Comparison of ENCODE assay signal across 4 worm cellular contexts in genomic region chrII:11636617-11637016, ce11.
TF ChIP-seq lines count a peak whose summit lies in the region.

No protein-coding gene starts in this region.

TF ChIP-seq in whole organism, L2 larva, 48 proteins besides CTCF, POLR2A, EP300 and RAD21:
- TF ChIP-seq nhr-129 (tag; optimal IDR thresholded peaks at IDR 0.05; lab: Kevin White, UChicago) (peak; percentile 25), nhr-6 (tag; optimal IDR thresholded peaks at IDR 0.05; lab: Kevin White, UChicago) (peak; percentile 27), ztf-4 (tag; optimal IDR thresholded peaks at IDR 0.05; lab: Kevin White, UChicago) (no peak), nhr-21 (tag; optimal IDR thresholded peaks at IDR 0.05; lab: Kevin White, UChicago) (peak; percentile 7), Y55F3AM.14 (GFP tag; optimal IDR thresholded peaks at IDR 0.05; lab: Kevin White, UChicago) (peak; percentile 16)
TF ChIP-seq in whole organism, L2 larva: peak in this region for 4.

TF ChIP-seq in whole organism, L4 larva, 104 proteins besides CTCF, POLR2A, EP300 and RAD21:
- TF ChIP-seq ama-1 (optimal IDR thresholded peaks at IDR 0.05; lab: Kevin White, UChicago) (peak; percentile 46), php-3 (GFP tag; IDR thresholded peaks at IDR 0.05; lab: Robert Waterston, UW) (0 out of 2 replicates have a peak, but pooled peaks have one; percentile 24), duxl-1 (tag; optimal IDR thresholded peaks at IDR 0.05; lab: Kevin White, UChicago; ENCODE audit: poor library complexity) (no peak), F26F4.8 (GFP tag; conservative IDR thresholded peaks at IDR 0.05; lab: Robert Waterston, UW) (0 out of 2 replicates have a peak, but pooled peaks have one; percentile 14), daf-12 (tag; optimal IDR thresholded peaks at IDR 0.05; lab: Kevin White, UChicago) (no peak), lim-7 (GFP tag; IDR thresholded peaks at IDR 0.05; lab: Robert Waterston, UW) (0 out of 2 replicates have a peak, but pooled peaks have one; percentile 50), mes-2 (tag; optimal IDR thresholded peaks at IDR 0.05; lab: Kevin White, UChicago; ENCODE audit: poor library complexity, severe bottlenecking) (peak; percentile 24), hlh-11 (tag; optimal IDR thresholded peaks at IDR 0.05; lab: Kevin White, UChicago) (peak; percentile 36), Y5F2A.4 (GFP tag; optimal IDR thresholded peaks at IDR 0.05; lab: Kevin White, UChicago) (no peak), daf-16 (GFP tag; optimal IDR thresholded peaks at IDR 0.05; lab: Kevin White, UChicago) (no peak), daf-16 (tag; optimal IDR thresholded peaks at IDR 0.05; lab: Kevin White, UChicago) (peak; percentile 41), unc-62 (GFP tag; optimal IDR thresholded peaks at IDR 0.05 in 1 of 2; lab: Kevin White, UChicago) (peak in 1 of 2 experiments; percentile 25), unc-62 (tag; optimal IDR thresholded peaks at IDR 0.05; lab: Kevin White, UChicago) (no peak), dve-1 (tag; optimal IDR thresholded peaks at IDR 0.05; lab: Kevin White, UChicago; ENCODE audit: insufficient read depth) (peak; percentile 17), hif-1 (tag; optimal IDR thresholded peaks at IDR 0.05; lab: Kevin White, UChicago) (peak in 1 of 2 experiments; percentile 3), arid-1 (GFP tag; conservative IDR thresholded peaks at IDR 0.05; lab: Robert Waterston, UW) (no peak; the same call in 1 of the 2 replicates), egl-43 (GFP tag; IDR thresholded peaks at IDR 0.05; lab: Robert Waterston, UW) (0 out of 2 replicates have a peak, but pooled peaks have one; percentile 45), daf-19 (GFP tag; conservative IDR thresholded peaks at IDR 0.05; lab: Robert Waterston, UW) (0 out of 2 replicates have a peak, but pooled peaks have one; percentile 14)
TF ChIP-seq in whole organism, L4 larva: peak in this region for 12.

TF ChIP-seq in whole organism, late embryonic, 69 proteins besides CTCF, POLR2A, EP300 and RAD21:
- TF ChIP-seq ref-2 (tag; optimal IDR thresholded peaks at IDR 0.05; lab: Kevin White, UChicago) (no peak), fax-1 (tag; optimal IDR thresholded peaks at IDR 0.05; lab: Kevin White, UChicago) (no peak), sox-2 (GFP tag; IDR thresholded peaks at IDR 0.05; lab: Robert Waterston, UW) (no peak), pros-1 (tag; optimal IDR thresholded peaks at IDR 0.05; lab: Kevin White, UChicago) (no peak), hlh-6 (tag; optimal IDR thresholded peaks at IDR 0.05; lab: Kevin White, UChicago) (no peak), K09A11.1 (tag; optimal IDR thresholded peaks at IDR 0.05; lab: Kevin White, UChicago; ENCODE audit: insufficient read depth) (no peak), rnt-1 (tag; optimal IDR thresholded peaks at IDR 0.05; lab: Kevin White, UChicago) (no peak), hlh-13 (GFP tag; optimal IDR thresholded peaks at IDR 0.05; lab: Kevin White, UChicago) (no peak), ceh-45 (GFP tag; IDR thresholded peaks at IDR 0.05; lab: Robert Waterston, UW) (no peak), ceh-2 (tag; optimal IDR thresholded peaks at IDR 0.05; lab: Kevin White, UChicago) (no peak), syd-9 (tag; optimal IDR thresholded peaks at IDR 0.05; lab: Kevin White, UChicago) (no peak), sox-4 (tag; optimal IDR thresholded peaks at IDR 0.05; lab: Kevin White, UChicago) (no peak), C38D4.7 (GFP tag; optimal IDR thresholded peaks at IDR 0.05; lab: Kevin White, UChicago) (peak; percentile 17), gmeb-2 (tag; optimal IDR thresholded peaks at IDR 0.05; lab: Kevin White, UChicago) (peak; percentile 25), ama-1 (optimal IDR thresholded peaks at IDR 0.05; lab: Kevin White, UChicago) (peak; percentile 55)
TF ChIP-seq in whole organism, late embryonic: peak in this region for 3.

TF ChIP-seq in whole organism, mixed stage, embryonic, 35 proteins besides CTCF, POLR2A, EP300 and RAD21:
- TF ChIP-seq hlh-1 (tag; optimal IDR thresholded peaks at IDR 0.05; lab: Kevin White, UChicago): peak; percentile 16
- TF ChIP-seq sptf-1 (tag; optimal IDR thresholded peaks at IDR 0.05; lab: Kevin White, UChicago): peak; percentile 51
- TF ChIP-seq unc-120 (tag; optimal IDR thresholded peaks at IDR 0.05; lab: Kevin White, UChicago; ENCODE audit: poor library complexity, severe bottlenecking): no peak
